Worm (Caenorhabditis elegans): Measurements from ENCODE around the gene K08F8.15.

Gene K08F8.15

DNA sequence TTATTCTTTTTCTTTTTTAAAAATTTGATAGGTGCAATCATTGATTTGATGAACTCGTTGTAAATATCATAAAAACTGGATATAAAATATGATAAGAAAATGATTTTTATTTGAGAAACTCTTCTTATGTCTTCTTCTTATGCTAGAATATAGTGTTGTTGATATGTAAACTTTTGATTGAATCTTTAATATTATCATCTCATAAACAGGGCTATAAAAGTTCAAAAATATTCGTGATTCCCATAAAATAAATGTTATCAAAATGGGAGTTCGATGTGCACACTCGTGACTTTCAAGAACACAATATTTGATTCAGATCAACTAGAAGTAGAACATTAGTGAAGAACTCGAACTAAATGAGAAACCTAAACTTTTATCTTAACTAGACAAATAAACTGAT, 27.7 kb upstream of the K08F8.15 start:
- TF ChIP-seq snpc-4 (tag; optimal IDR thresholded peaks at IDR 0.05), result no peak
- no peak for TF ChIP-seq bed-3 (GFP tag; optimal IDR thresholded peaks at IDR 0.05)
- no peak for TF ChIP-seq drap-1 (GFP tag; optimal IDR thresholded peaks at IDR 0.05)
- TF ChIP-seq nhr-237 (tag; optimal IDR thresholded peaks at IDR 0.05), result no peak
- TF ChIP-seq zip-8 (tag; optimal IDR thresholded peaks at IDR 0.05), result no peak
- TF ChIP-seq M03D4.4 (tag; optimal IDR thresholded peaks at IDR 0.05), result no peak
- no peak for TF ChIP-seq flh-1 (GFP tag; optimal IDR thresholded peaks at IDR 0.05)
- no peak for TF ChIP-seq nhr-76 (tag; optimal IDR thresholded peaks at IDR 0.05)

- no peak for TF ChIP-seq flh-1 (GFP tag; optimal IDR thresholded peaks at IDR 0.05)
- TF ChIP-seq M03D4.4 (tag; optimal IDR thresholded peaks at IDR 0.05), result no peak
- peak; percentile 14 for TF ChIP-seq nhr-237 (tag; optimal IDR thresholded peaks at IDR 0.05)
- TF ChIP-seq sem-2 (GFP tag; optimal IDR thresholded peaks at IDR 0.05), result no peak
- TF ChIP-seq pha-4 (tag; optimal IDR thresholded peaks at IDR 0.05), result no peak
- TF ChIP-seq mls-2 (tag; optimal IDR thresholded peaks at IDR 0.05), result no peak
- no peak for TF ChIP-seq sptf-1 (tag; optimal IDR thresholded peaks at IDR 0.05)
- TF ChIP-seq zip-8 (tag; optimal IDR thresholded peaks at IDR 0.05), result no peak
- TF ChIP-seq unc-120 (tag; optimal IDR thresholded peaks at IDR 0.05; ENCODE audit: poor library complexity, severe bottlenecking), result no peak
Observed at ce11 chrII:8740326-8740949, 26.2 kb upstream of the K08F8.15 start.

DNA sequence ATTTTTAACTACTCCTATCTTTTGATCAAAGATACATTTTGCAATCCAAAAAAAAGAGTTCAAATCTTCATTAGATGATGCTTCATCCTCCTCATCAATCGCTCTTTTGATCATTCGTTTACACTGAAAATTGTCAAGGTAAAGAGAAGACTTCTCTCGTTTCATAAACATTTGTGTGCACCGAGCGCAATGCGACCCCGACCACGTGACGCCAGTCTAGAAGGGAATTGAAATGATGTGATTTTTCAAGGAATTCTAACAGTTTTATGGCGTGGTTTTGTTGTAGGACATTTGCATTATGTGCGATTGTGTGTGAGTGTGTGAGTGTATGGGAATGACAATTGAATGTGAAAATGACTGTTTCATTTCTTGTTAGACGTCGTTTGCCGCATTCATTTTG, 25.3 kb upstream of the K08F8.15 start:
- no peak for TF ChIP-seq unc-62 (GFP tag; optimal IDR thresholded peaks at IDR 0.05)
- no peak for TF ChIP-seq mls-2 (tag; optimal IDR thresholded peaks at IDR 0.05)
- peak; percentile 19 for TF ChIP-seq hlh-1 (tag; optimal IDR thresholded peaks at IDR 0.05)

DNA sequence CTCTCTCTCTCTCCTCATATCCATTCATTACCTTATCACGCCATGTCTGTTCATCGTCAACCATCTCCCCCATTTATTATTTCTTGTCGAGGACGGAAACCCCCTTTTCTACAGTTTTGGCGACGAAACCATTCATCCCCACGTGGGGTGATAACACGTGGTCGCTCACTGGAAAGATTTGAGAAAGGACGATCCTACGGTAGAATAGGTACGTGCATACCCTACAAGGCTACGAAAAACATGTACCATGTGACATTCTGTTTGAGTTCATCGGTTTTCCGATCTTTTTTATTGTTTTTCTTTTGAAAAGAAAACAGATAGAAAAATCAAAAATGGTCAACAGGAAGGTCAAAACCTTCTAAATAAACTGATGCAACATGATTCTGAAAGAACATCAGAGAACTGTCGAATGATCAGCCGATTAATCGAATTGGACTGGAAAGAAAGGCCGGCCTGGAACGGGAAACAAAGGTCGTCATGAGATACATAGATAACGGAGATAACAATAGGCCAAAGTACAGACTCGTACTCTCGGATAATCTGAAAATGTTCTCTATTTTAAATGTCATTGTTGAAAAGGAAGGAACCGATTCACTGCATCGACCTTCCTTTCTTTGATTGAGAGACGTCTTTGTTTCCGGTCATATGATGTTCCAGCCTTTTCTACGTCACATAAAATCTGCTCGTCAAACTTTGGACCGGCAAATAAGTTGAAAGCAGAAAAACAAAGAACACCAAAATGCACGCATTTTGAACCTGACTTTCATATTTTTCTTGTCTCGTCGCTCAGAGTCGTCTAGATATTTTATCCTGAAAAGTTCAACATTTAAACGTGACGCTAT, 24.4 kb upstream of the K08F8.15 start:
- TF ChIP-seq unc-62 (GFP tag; optimal IDR thresholded peaks at IDR 0.05) (no peak), sem-2 (GFP tag; optimal IDR thresholded peaks at IDR 0.05) (no peak), snpc-4 (tag; optimal IDR thresholded peaks at IDR 0.05) (no peak), nhr-12 (tag; optimal IDR thresholded peaks at IDR 0.05) (no peak), nhr-28 (tag; optimal IDR thresholded peaks at IDR 0.05) (no peak), elt-3 (tag; optimal IDR thresholded peaks at IDR 0.05) (no peak), blmp-1 (tag; optimal IDR thresholded peaks at IDR 0.05) (no peak), pha-4 (tag; optimal IDR thresholded peaks at IDR 0.05) (no peak), unc-120 (tag; optimal IDR thresholded peaks at IDR 0.05; ENCODE audit: poor library complexity, severe bottlenecking) (no peak), zip-8 (tag; optimal IDR thresholded peaks at IDR 0.05) (no peak), nhr-2 (tag; optimal IDR thresholded peaks at IDR 0.05) (no peak), tbx-8 (GFP tag; optimal IDR thresholded peaks at IDR 0.05) (no peak), lin-32 (GFP tag; optimal IDR thresholded peaks at IDR 0.05) (no peak), mls-2 (tag; optimal IDR thresholded peaks at IDR 0.05) (no peak), drap-1 (GFP tag; optimal IDR thresholded peaks at IDR 0.05) (no peak), ham-2 (GFP tag; optimal IDR thresholded peaks at IDR 0.05) (no peak), ceh-83 (GFP tag; optimal IDR thresholded peaks at IDR 0.05) (no peak), ztf-11 (tag; optimal IDR thresholded peaks at IDR 0.05) (no peak), lsy-2 (tag; optimal IDR thresholded peaks at IDR 0.05) (no peak), ceh-39 (tag; optimal IDR thresholded peaks at IDR 0.05) (no peak)

DNA sequence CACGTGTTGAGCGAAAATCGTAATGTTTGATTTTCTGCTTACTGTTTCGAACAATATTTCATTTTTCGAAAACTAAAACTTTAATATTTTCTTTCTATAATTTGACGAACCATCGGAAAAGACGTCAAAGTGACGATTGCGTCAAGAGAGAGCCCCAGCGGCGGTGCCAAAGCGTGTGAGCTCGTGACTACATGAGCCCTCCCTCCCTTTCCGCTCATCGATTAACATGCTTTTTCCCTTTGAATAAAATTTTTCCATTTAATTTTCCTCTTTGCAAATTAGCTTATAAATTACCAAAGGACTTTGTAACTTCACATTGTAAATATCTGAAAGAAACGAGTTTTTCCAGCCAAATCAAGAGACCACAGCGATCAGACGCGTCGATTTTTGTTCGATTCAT, 23.6 kb upstream of the K08F8.15 start:
- no peak for TF ChIP-seq unc-120 (tag; optimal IDR thresholded peaks at IDR 0.05; ENCODE audit: poor library complexity, severe bottlenecking)
- no peak for TF ChIP-seq M03D4.4 (tag; optimal IDR thresholded peaks at IDR 0.05)
- TF ChIP-seq nhr-28 (tag; optimal IDR thresholded peaks at IDR 0.05), result no peak
- TF ChIP-seq mab-5 (tag; optimal IDR thresholded peaks at IDR 0.05), result no peak
- no peak for TF ChIP-seq zip-8 (tag; optimal IDR thresholded peaks at IDR 0.05)
- TF ChIP-seq flh-1 (GFP tag; optimal IDR thresholded peaks at IDR 0.05), result no peak
- TF ChIP-seq ham-2 (GFP tag; optimal IDR thresholded peaks at IDR 0.05), result no peak
- no peak for TF ChIP-seq unc-39 (tag; optimal IDR thresholded peaks at IDR 0.05)
- no peak for TF ChIP-seq sptf-1 (tag; optimal IDR thresholded peaks at IDR 0.05)
- no peak for TF ChIP-seq blmp-1 (tag; optimal IDR thresholded peaks at IDR 0.05)
- no peak for TF ChIP-seq nhr-2 (tag; optimal IDR thresholded peaks at IDR 0.05)
- no peak for TF ChIP-seq mls-2 (tag; optimal IDR thresholded peaks at IDR 0.05)
- TF ChIP-seq ceh-39 (tag; optimal IDR thresholded peaks at IDR 0.05), result no peak
- TF ChIP-seq drap-1 (GFP tag; optimal IDR thresholded peaks at IDR 0.05), result no peak

All from whole organism, mixed stage, embryonic.